Worm (Caenorhabditis elegans): Measurements from ENCODE around the gene nhr-243.

DNA sequence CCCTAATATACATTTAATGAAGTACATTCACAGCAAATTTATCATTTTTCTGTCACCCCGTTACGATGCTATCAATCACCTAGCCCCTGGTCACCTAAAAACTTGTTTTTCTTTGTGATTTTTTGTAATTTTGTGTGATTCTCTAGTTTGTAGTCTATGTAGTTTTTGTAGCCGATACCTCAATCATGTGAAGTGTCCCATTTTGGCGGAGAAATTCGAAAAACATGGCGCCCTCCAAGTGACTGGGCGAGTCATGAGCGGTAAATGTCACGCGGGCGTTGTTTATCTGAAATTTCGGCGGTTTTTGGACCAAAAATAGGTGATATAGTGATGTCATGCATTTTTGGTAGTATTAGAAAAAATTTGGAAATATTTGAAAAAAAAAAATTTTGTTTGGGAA is 30.4 kb upstream of the nhr-243 start:
- TF ChIP-seq nhr-237 (tag; optimal IDR thresholded peaks at IDR 0.05) (no peak), unc-62 (GFP tag; optimal IDR thresholded peaks at IDR 0.05) (no peak), lsy-2 (tag; optimal IDR thresholded peaks at IDR 0.05) (no peak), pha-4 (tag; optimal IDR thresholded peaks at IDR 0.05) (no peak), mep-1 (tag; optimal IDR thresholded peaks at IDR 0.05) (no peak), unc-39 (tag; optimal IDR thresholded peaks at IDR 0.05) (no peak), ceh-39 (tag; optimal IDR thresholded peaks at IDR 0.05) (no peak), nhr-76 (tag; optimal IDR thresholded peaks at IDR 0.05) (no peak), sptf-1 (tag; optimal IDR thresholded peaks at IDR 0.05) (no peak), snpc-4 (tag; optimal IDR thresholded peaks at IDR 0.05) (no peak), ham-2 (GFP tag; optimal IDR thresholded peaks at IDR 0.05) (no peak), nhr-2 (tag; optimal IDR thresholded peaks at IDR 0.05) (no peak), ces-1 (GFP tag; optimal IDR thresholded peaks at IDR 0.05) (no peak), nhr-28 (tag; optimal IDR thresholded peaks at IDR 0.05) (no peak)
